Worm (Caenorhabditis elegans) whole organism, midembryonic: ENCODE data around the gene anmt-3.

Source experiments
- T22C8.4 ChIP-seq: fragments of 200-800 bp; sonication (Bioruptor generic); IDR thresholded peaks from 2 replicates; pipeline ENCODE4 v1.3.6; 2022; ENCODE audit warnings: missing genetic modification characterization, missing compliant biosample characterization
- cog-1 ChIP-seq: sonication (generic microtip); optimal IDR thresholded peaks from 2 replicates; lab custom pipeline; 2016; ENCODE audit warnings: missing genetic modification characterization, missing compliant biosample characterization
- flt-1 ChIP-seq: fragments of 200-800 bp; sonication (Bioruptor generic); IDR thresholded peaks from 2 replicates; pipeline ENCODE4 v1.3.6; 2022; ENCODE audit warnings: missing genetic modification characterization, missing compliant biosample characterization
- klf-2 ChIP-seq: fragments of 200-800 bp; sonication (Bioruptor generic); conservative IDR thresholded peaks from 2 replicates; pipeline ENCODE4 v1.3.6; 2022; ENCODE audit warnings: missing genetic modification reagents, missing genetic modification characterization, missing compliant biosample characterization
- med-1 ChIP-seq: sonication (generic microtip); optimal IDR thresholded peaks from 2 replicates; lab custom pipeline; 2017; ENCODE audit warnings: missing genetic modification characterization, mild to moderate bottlenecking, missing compliant biosample characterization, antibody characterized with exemption, missing genetic modification reagents; ENCODE audit not compliant: insufficient read depth
- ref-1 ChIP-seq: fragments of 200-800 bp; sonication (Bioruptor generic); conservative IDR thresholded peaks from 2 replicates; pipeline ENCODE4 v1.3.6; 2022; ENCODE audit warnings: missing genetic modification reagents, missing genetic modification characterization, missing compliant biosample characterization
- tab-1 ChIP-seq: fragments of 200-800 bp; sonication (Bioruptor generic); IDR thresholded peaks from 2 replicates; pipeline ENCODE4 v1.3.6; 2022; ENCODE audit warnings: missing genetic modification characterization, missing compliant biosample characterization
- ztf-23 ChIP-seq: fragments of 200-800 bp; sonication (Bioruptor generic); IDR thresholded peaks from 2 replicates; pipeline ENCODE4 v1.3.6; 2022; ENCODE audit warnings: missing genetic modification reagents, missing genetic modification characterization, missing compliant biosample characterization
- ztf-29 ChIP-seq: fragments of 200-800 bp; sonication (Bioruptor generic); IDR thresholded peaks from 2 replicates; pipeline ENCODE4 v1.3.6; 2022; ENCODE audit warnings: missing genetic modification reagents, missing genetic modification characterization, missing compliant biosample characterization

anmt-3 gene

DNA sequence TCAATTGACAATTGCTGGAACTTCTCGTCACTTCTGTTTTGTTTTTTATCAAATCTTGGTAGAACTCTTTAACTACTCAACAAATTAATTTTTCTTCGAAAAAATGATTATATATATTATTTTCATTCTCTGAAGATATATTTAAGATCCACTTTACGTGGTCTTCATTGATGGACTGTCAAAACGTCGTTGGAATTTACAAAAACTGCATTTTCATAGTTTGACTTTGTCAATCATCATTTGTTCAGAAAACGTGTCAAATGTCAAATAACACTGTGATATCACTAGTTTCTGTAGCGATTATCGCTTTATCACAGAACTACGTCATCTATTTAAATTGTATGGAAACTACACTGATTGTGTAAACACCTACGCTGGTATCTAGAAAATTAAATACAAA is 33.7 kb downstream of the anmt-3 start:
- no peak for TF ChIP-seq ztf-23 (GFP tag; lab: Robert Waterston, UW)
- TF ChIP-seq tab-1 (GFP tag; lab: Robert Waterston, UW), result no peak
- TF ChIP-seq ztf-29, result no peak
- no peak for TF ChIP-seq klf-2 (GFP tag; lab: Robert Waterston, UW)
- TF ChIP-seq flt-1 (GFP tag; lab: Robert Waterston, UW), result no peak
- TF ChIP-seq cog-1, result no peak
- no peak for TF ChIP-seq med-1
- TF ChIP-seq T22C8.4, result no peak
- TF ChIP-seq ref-1 (GFP tag; lab: Robert Waterston, UW), result no peak

DNA sequence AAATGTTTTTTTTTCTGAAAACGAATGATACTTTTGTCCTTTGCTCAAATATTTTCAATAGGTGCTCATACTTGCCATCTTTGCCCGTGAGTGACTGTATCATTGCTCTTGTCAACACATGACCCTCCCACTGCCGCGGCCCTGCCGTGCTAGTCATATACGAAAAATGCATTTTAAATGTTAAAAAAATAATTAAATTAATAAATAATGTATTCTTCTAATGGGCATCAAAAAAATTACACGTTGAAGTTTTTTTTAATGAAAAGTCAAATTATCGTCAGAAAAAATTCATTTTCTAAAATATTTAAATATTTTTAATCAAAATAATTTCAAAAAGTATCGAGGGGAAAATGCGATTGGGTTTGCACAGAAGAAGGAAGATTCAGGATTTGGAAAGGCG is 35.6 kb downstream of the anmt-3 start, which contains the start of gene C50H2.7:
C50H2.7 (plus strand) TSS at position 301 of the 400 bp plus-strand sequence.
- TF ChIP-seq tab-1 (GFP tag; lab: Robert Waterston, UW), result no peak
- no peak for TF ChIP-seq ztf-29
- no peak for TF ChIP-seq klf-2 (GFP tag; lab: Robert Waterston, UW)
- TF ChIP-seq ref-1 (GFP tag; lab: Robert Waterston, UW), result no peak

ce11 chrV:9921288-9921687 is 36.8 kb downstream of the anmt-3 start, which contains the start of gene ceh-75:
TSS of gene ceh-75 (plus strand) at chrV:9921337.
- TF ChIP-seq cog-1 (no peak), ztf-23 (GFP tag; lab: Robert Waterston, UW) (no peak), tab-1 (GFP tag; lab: Robert Waterston, UW) (no peak), T22C8.4 (no peak), klf-2 (GFP tag; lab: Robert Waterston, UW) (no peak), ref-1 (GFP tag; lab: Robert Waterston, UW) (no peak)

ce11 chrV:9918410-9918809 is 39.7 kb downstream of the anmt-3 start, which contains the start of gene C50H2.5:
TSS of gene C50H2.5 (plus strand) at chrV:9918710.
- TF ChIP-seq T22C8.4 (no peak), ref-1 (GFP tag; lab: Robert Waterston, UW) (no peak), med-1 (no peak)

DNA sequence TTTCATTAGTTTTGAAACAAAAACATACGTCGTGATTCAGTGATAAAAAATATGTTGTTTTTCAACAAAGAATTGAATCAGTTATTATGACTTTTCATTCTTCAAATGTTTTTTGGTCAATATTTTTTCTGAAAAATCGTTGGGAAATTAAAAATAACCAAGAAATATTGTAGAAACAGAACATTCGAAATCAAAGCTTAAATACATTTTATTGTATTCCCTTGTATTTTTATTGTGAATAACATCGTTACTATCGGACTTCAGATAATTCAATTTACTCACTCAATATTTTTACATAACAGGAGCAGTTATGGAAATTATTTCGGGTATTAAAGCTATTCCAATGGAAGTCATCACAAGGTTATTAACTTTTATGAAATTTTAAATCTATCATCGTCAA is 41.5 kb downstream of the anmt-3 start, which contains the start of gene C50H2.4:
C50H2.4 (plus strand) TSS at position 301 of the 400 bp plus-strand sequence.
- TF ChIP-seq tab-1 (GFP tag; lab: Robert Waterston, UW), result no peak

ce11 chrV:9915021-9915420 is 43.1 kb downstream of the anmt-3 start, which contains the start of gene mec-9:
TSS of gene mec-9 (minus strand) at chrV:9915121.
- no peak for TF ChIP-seq T22C8.4
- no peak for TF ChIP-seq tab-1 (GFP tag; lab: Robert Waterston, UW)
- TF ChIP-seq ztf-29, result no peak
- no peak for TF ChIP-seq flt-1 (GFP tag; lab: Robert Waterston, UW)
- TF ChIP-seq klf-2 (GFP tag; lab: Robert Waterston, UW), result no peak

ce11 chrV:9913863-9914262 is 44.3 kb downstream of the anmt-3 start, which contains the start of gene fipr-10:
TSS of gene fipr-10 (plus strand) at chrV:9914163.
- TF ChIP-seq ztf-29 (no peak), klf-2 (GFP tag; lab: Robert Waterston, UW) (no peak), ref-1 (GFP tag; lab: Robert Waterston, UW) (no peak), med-1 (no peak), T22C8.4 (no peak), flt-1 (GFP tag; lab: Robert Waterston, UW) (no peak), ztf-23 (GFP tag; lab: Robert Waterston, UW) (no peak), tab-1 (GFP tag; lab: Robert Waterston, UW) (no peak), cog-1 (no peak)

- TF ChIP-seq ztf-23 (GFP tag; lab: Robert Waterston, UW), result no peak
- no peak for TF ChIP-seq ref-1 (GFP tag; lab: Robert Waterston, UW)
- no peak for TF ChIP-seq med-1
- no peak for TF ChIP-seq T22C8.4
- no peak for TF ChIP-seq ztf-29
- no peak for TF ChIP-seq cog-1
Measured at ce11 chrV:9911165-9911564, 47.0 kb downstream of the anmt-3 start.

ce11 chrV:9909624-9910023 is 48.5 kb downstream of the anmt-3 start:
- TF ChIP-seq ztf-23 (GFP tag; lab: Robert Waterston, UW) (no peak), flt-1 (GFP tag; lab: Robert Waterston, UW) (no peak), klf-2 (GFP tag; lab: Robert Waterston, UW) (no peak), tab-1 (GFP tag; lab: Robert Waterston, UW) (no peak), T22C8.4 (no peak), cog-1 (no peak), med-1 (no peak), ref-1 (GFP tag; lab: Robert Waterston, UW) (no peak), ztf-29 (no peak)

DNA sequence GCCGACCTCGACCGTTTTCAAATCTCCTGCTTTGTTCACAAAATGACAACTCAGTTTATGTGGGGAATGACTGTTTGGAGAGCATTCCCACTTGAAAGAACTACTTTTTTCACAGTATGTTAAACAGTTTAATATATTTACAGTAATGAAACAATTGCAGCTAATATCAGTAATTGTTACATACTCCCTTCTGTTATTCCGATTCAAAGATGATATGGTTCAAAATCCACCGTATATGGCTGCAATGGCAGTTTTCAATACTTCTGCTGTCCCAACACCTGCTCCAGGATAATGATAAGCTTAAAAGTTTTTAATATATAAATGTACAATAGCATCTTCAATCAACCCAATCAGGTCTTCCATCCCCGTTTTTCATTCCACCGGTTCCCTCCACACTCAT is 50.9 kb downstream of the anmt-3 start:
- TF ChIP-seq ztf-29, result no peak
- TF ChIP-seq cog-1, result no peak
- TF ChIP-seq klf-2 (GFP tag; lab: Robert Waterston, UW), result no peak
- TF ChIP-seq med-1, result no peak
- no peak for TF ChIP-seq flt-1 (GFP tag; lab: Robert Waterston, UW)
- TF ChIP-seq ztf-23 (GFP tag; lab: Robert Waterston, UW), result no peak
- TF ChIP-seq ref-1 (GFP tag; lab: Robert Waterston, UW), result no peak
- TF ChIP-seq T22C8.4, result no peak
- TF ChIP-seq tab-1 (GFP tag; lab: Robert Waterston, UW), result no peak
